Worm (Caenorhabditis elegans) whole organism, L4 larva: ENCODE results near the gene pie-1.

Source experiments
- D1046.2 ChIP-seq: fragments of 200-800 bp; sonication (Bioruptor generic); IDR thresholded peaks from 2 replicates; pipeline ENCODE4 v1.3.6; 2022; ENCODE audit warnings: missing genetic modification characterization, missing compliant biosample characterization
- F26F4.8 ChIP-seq: fragments of 200-800 bp; sonication (Bioruptor generic); conservative IDR thresholded peaks from 2 replicates; pipeline ENCODE4 v1.3.6; 2022; ENCODE audit warnings: missing genetic modification characterization, missing compliant biosample characterization
- Y105C5A.15 ChIP-seq: fragments of 200-800 bp; sonication (Bioruptor generic); IDR thresholded peaks from 2 replicates; pipeline ENCODE4 v1.3.6; 2022; ENCODE audit warnings: missing genetic modification characterization, missing compliant biosample characterization
- Y48G9A.11 ChIP-seq: fragments of 200-800 bp; sonication (Bioruptor generic); IDR thresholded peaks from 2 replicates; pipeline ENCODE4 v1.3.6; 2022; ENCODE audit warnings: missing genetic modification reagents, missing genetic modification characterization, missing compliant biosample characterization
- ZK546.5 ChIP-seq, 2 experiments: sonication (generic microtip); optimal IDR thresholded peaks; 2 replicates each; lab custom pipeline; 2017; ENCODE audit warnings: missing biosample characterization in 2 of 2, missing genetic modification characterization in 2 of 2
- aha-1 ChIP-seq: fragments of 150-350 bp; peaks from one replicate; lab custom pipeline; 2014; ENCODE audit warnings: missing biosample characterization, missing genetic modification characterization
- arid-1 ChIP-seq: fragments of 200-800 bp; sonication (Bioruptor generic); conservative IDR thresholded peaks from 2 replicates; pipeline ENCODE4 v1.3.6; 2022; ENCODE audit warnings: missing genetic modification reagents, missing genetic modification characterization, missing compliant biosample characterization
- ceh-28 ChIP-seq: fragments of 150-350 bp; optimal IDR thresholded peaks from 2 replicates; lab custom pipeline; 2014; ENCODE audit warnings: missing biosample characterization, missing genetic modification reagents, missing genetic modification characterization
- ceh-32 ChIP-seq: sonication (generic microtip); optimal IDR thresholded peaks from 2 replicates; lab custom pipeline; 2016; ENCODE audit warnings: mild to moderate bottlenecking, missing genetic modification characterization, missing compliant biosample characterization; ENCODE audit not compliant: poor library complexity
- ceh-44 ChIP-seq: fragments of 200-800 bp; sonication (Bioruptor generic); IDR thresholded peaks from 2 replicates; pipeline ENCODE4 v1.3.6; 2022; ENCODE audit warnings: missing genetic modification reagents, missing genetic modification characterization, missing compliant biosample characterization
- ceh-82 ChIP-seq: sonication (generic microtip); optimal IDR thresholded peaks from 2 replicates; lab custom pipeline; 2017; ENCODE audit warnings: missing biosample characterization, missing genetic modification characterization
- ctbp-1 ChIP-seq: fragments of 200-800 bp; sonication (Bioruptor generic); IDR thresholded peaks from 2 replicates; pipeline ENCODE4 v1.3.6; 2022; ENCODE audit warnings: missing genetic modification reagents, missing genetic modification characterization, missing compliant biosample characterization
- daf-12 ChIP-seq: fragments of 150-350 bp; optimal IDR thresholded peaks from 2 replicates; lab custom pipeline; 2014; ENCODE audit warnings: missing biosample characterization, missing genetic modification reagents, missing genetic modification characterization
- daf-19 ChIP-seq: fragments of 200-800 bp; sonication (Bioruptor generic); conservative IDR thresholded peaks from 2 replicates; pipeline ENCODE4 v1.3.6; 2022; ENCODE audit warnings: missing genetic modification characterization, missing compliant biosample characterization
- dmd-6 ChIP-seq: fragments of 200-800 bp; sonication (Bioruptor generic); IDR thresholded peaks from 2 replicates; pipeline ENCODE4 v1.3.6; 2022; ENCODE audit warnings: missing genetic modification reagents, missing genetic modification characterization, missing compliant biosample characterization
- dve-1 ChIP-seq: sonication (generic microtip); optimal IDR thresholded peaks from 2 replicates; lab custom pipeline; 2017; ENCODE audit warnings: antibody characterized with exemption, mild to moderate bottlenecking, missing genetic modification characterization, missing compliant biosample characterization; ENCODE audit not compliant: insufficient read depth
- egl-43 ChIP-seq: fragments of 200-800 bp; sonication (Bioruptor generic); IDR thresholded peaks from 2 replicates; pipeline ENCODE4 v1.3.6; 2022; ENCODE audit warnings: missing genetic modification reagents, missing genetic modification characterization, missing compliant biosample characterization
- fkh-10 ChIP-seq: fragments of 150-350 bp; optimal IDR thresholded peaks from 2 replicates; lab custom pipeline; 2014; ENCODE audit warnings: missing biosample characterization, missing genetic modification reagents, missing genetic modification characterization
- hif-1 ChIP-seq, 2 experiments: sonication (generic microtip); optimal IDR thresholded peaks; 2 replicates each; lab custom pipeline; 2016 to 2017; ENCODE audit warnings: missing compliant biosample characterization in 2 of 2, missing genetic modification characterization in 2 of 2, missing genetic modification reagents in 2 of 2, missing genotype in 2 of 2, mild to moderate bottlenecking in 1 of 2
- hlh-11 ChIP-seq: fragments of 200-800 bp; sonication (Bioruptor generic); optimal IDR thresholded peaks from 2 replicates; lab custom pipeline; 2018; ENCODE audit warnings: mild to moderate bottlenecking, missing genetic modification characterization, missing compliant biosample characterization
- hlh-30 ChIP-seq: sonication (generic microtip); optimal IDR thresholded peaks from 2 replicates; lab custom pipeline; 2017; ENCODE audit warnings: antibody characterized with exemption, mild to moderate bottlenecking, missing genetic modification characterization, missing compliant biosample characterization; ENCODE audit not compliant: insufficient read depth
- lin-1 ChIP-seq: fragments of 200-800 bp; sonication (Bioruptor generic); IDR thresholded peaks from 2 replicates; pipeline ENCODE4 v1.3.6; 2022; ENCODE audit warnings: missing genetic modification reagents, missing genetic modification characterization, missing compliant biosample characterization
- lin-13 ChIP-seq: fragments of 150-350 bp; optimal IDR thresholded peaks from 2 replicates; lab custom pipeline; 2014; ENCODE audit warnings: missing biosample characterization, missing genetic modification reagents, missing genetic modification characterization
- lin-15B ChIP-seq: fragments of 150-350 bp; sonication (generic microtip); optimal IDR thresholded peaks from 3 replicates; lab custom pipeline; 2014; ENCODE audit warnings: missing biosample characterization, missing genetic modification characterization
- lin-29 ChIP-seq: fragments of 200-800 bp; sonication (Bioruptor generic); IDR thresholded peaks from 2 replicates; pipeline ENCODE4 v1.3.6; 2022; ENCODE audit warnings: missing genetic modification reagents, missing genetic modification characterization, missing compliant biosample characterization
- lin-38 ChIP-seq: fragments of 200-800 bp; sonication (Bioruptor generic); IDR thresholded peaks from 2 replicates; pipeline ENCODE4 v1.3.6; 2022; ENCODE audit warnings: missing genetic modification reagents, missing genetic modification characterization, missing compliant biosample characterization
- lir-3 ChIP-seq: sonication (generic microtip); optimal IDR thresholded peaks from 2 replicates; lab custom pipeline; 2016; ENCODE audit warnings: mild to moderate bottlenecking, missing genetic modification characterization, missing compliant biosample characterization
- lsy-2 ChIP-seq, 2 experiments: fragments of 150-350 bp in 1 of 2; sonication (generic microtip) in 1 of 2; optimal IDR thresholded peaks; 2 replicates each; lab custom pipeline; 2014 to 2017; ENCODE audit warnings: missing biosample characterization in 2 of 2, missing genetic modification characterization in 2 of 2
- madf-5 ChIP-seq, 2 experiments: fragments of 200-800 bp; sonication (Bioruptor generic); IDR thresholded peaks; 2 replicates each; pipeline ENCODE4 v1.3.6; 2022; ENCODE audit warnings: missing compliant biosample characterization in 2 of 2, missing genetic modification characterization in 2 of 2
- madf-9 ChIP-seq: fragments of 200-800 bp; sonication (Bioruptor generic); conservative IDR thresholded peaks from 2 replicates; pipeline ENCODE4 v1.3.6; 2022; ENCODE audit warnings: missing genetic modification reagents, missing genetic modification characterization, missing compliant biosample characterization
- mdl-1 ChIP-seq, 2 experiments: fragments of 150-350 bp in 1 of 2; sonication (generic microtip) in 1 of 2; optimal IDR thresholded peaks; 2 replicates each; lab custom pipeline; 2014 to 2017; ENCODE audit warnings: missing biosample characterization in 2 of 2, missing genetic modification characterization in 2 of 2
- mes-2 ChIP-seq: sonication (generic microtip); optimal IDR thresholded peaks from 2 replicates; lab custom pipeline; 2016; ENCODE audit warnings: missing genotype, mild to moderate bottlenecking, missing genetic modification characterization, missing compliant biosample characterization; ENCODE audit not compliant: poor library complexity, severe bottlenecking
- nhr-11 ChIP-seq: fragments of 150-350 bp; optimal IDR thresholded peaks from 2 replicates; lab custom pipeline; 2014; ENCODE audit warnings: missing biosample characterization, missing genetic modification characterization
- nhr-25 ChIP-seq: sonication (generic microtip); optimal IDR thresholded peaks from 2 replicates; lab custom pipeline; 2017; ENCODE audit warnings: missing genetic modification characterization, mild to moderate bottlenecking, missing compliant biosample characterization, antibody characterized with exemption, moderate library complexity, borderline replicate concordance; ENCODE audit not compliant: insufficient read depth
- nhr-28 ChIP-seq: fragments of 150-350 bp; optimal IDR thresholded peaks from 2 replicates; lab custom pipeline; 2014; ENCODE audit warnings: missing biosample characterization, missing genetic modification characterization
- nhr-41 ChIP-seq: fragments of 200-800 bp; sonication (Bioruptor generic); IDR thresholded peaks from 2 replicates; pipeline ENCODE4 v1.3.6; 2022; ENCODE audit warnings: missing genetic modification reagents, missing genetic modification characterization, missing compliant biosample characterization
- nhr-42 ChIP-seq: fragments of 200-800 bp; sonication (Bioruptor generic); IDR thresholded peaks from 2 replicates; pipeline ENCODE4 v1.3.6; 2022; ENCODE audit warnings: missing genetic modification characterization, missing compliant biosample characterization
- nhr-77 ChIP-seq: fragments of 150-350 bp; optimal IDR thresholded peaks from 2 replicates; lab custom pipeline; 2014; ENCODE audit warnings: missing biosample characterization, missing genetic modification characterization
- rbr-2 ChIP-seq: sonication (generic microtip); optimal IDR thresholded peaks from 2 replicates; lab custom pipeline; 2016; ENCODE audit warnings: missing genotype, missing genetic modification characterization, missing compliant biosample characterization
- saeg-2 ChIP-seq: fragments of 200-800 bp; sonication (Bioruptor generic); IDR thresholded peaks from 2 replicates; pipeline ENCODE4 v1.3.6; 2022; ENCODE audit warnings: missing genetic modification reagents, missing genetic modification characterization, missing compliant biosample characterization
- spr-3 ChIP-seq: fragments of 200-800 bp; sonication (Bioruptor generic); optimal IDR thresholded peaks from 2 replicates; lab custom pipeline; 2018; ENCODE audit warnings: mild to moderate bottlenecking, missing genetic modification characterization, missing compliant biosample characterization
- tra-1 ChIP-seq: fragments of 200-800 bp; sonication (Bioruptor generic); IDR thresholded peaks from 2 replicates; pipeline ENCODE4 v1.3.6; 2022; ENCODE audit warnings: missing genetic modification reagents, missing genetic modification characterization, missing compliant biosample characterization
- unc-130 ChIP-seq: sonication (generic microtip); optimal IDR thresholded peaks from 2 replicates; lab custom pipeline; 2016; ENCODE audit warnings: missing genetic modification reagents, missing genetic modification characterization, missing compliant biosample characterization
- unc-39 ChIP-seq: sonication (generic microtip); optimal IDR thresholded peaks from 2 replicates; lab custom pipeline; 2017; ENCODE audit warnings: missing biosample characterization, missing genetic modification characterization
- unc-62 ChIP-seq, 3 experiments: fragments of 150-350 bp in 1 of 3; sonication (generic microtip); optimal IDR thresholded peaks in 2 of 3; peaks in 1 of 3; 1 replicate in 1 of 3; 2 replicates in 2 of 3; lab custom pipeline; 2014 to 2017; ENCODE audit warnings: missing biosample characterization in 3 of 3, missing genetic modification characterization in 3 of 3, missing genetic modification reagents in 3 of 3, missing genotype in 1 of 3
- vab-7 ChIP-seq: fragments of 200-800 bp; sonication (Bioruptor generic); IDR thresholded peaks from 2 replicates; pipeline ENCODE4 v1.3.6; 2022; ENCODE audit warnings: missing genetic modification reagents, missing genetic modification characterization, missing compliant biosample characterization
- zip-11 ChIP-seq: fragments of 200-800 bp; sonication (Bioruptor generic); IDR thresholded peaks from 2 replicates; pipeline ENCODE4 v1.3.6; 2022; ENCODE audit warnings: missing genetic modification characterization, missing compliant biosample characterization

pie-1 gene

ce11 chrIII:12398468-12398867, 28.2 kb upstream of the pie-1 start:
- peak in 1 of 2 experiments; percentile 55 for TF ChIP-seq unc-62 (GFP tag; optimal IDR thresholded peaks at IDR 0.05 in 1 of 2; lab: Kevin White, UChicago)
- TF ChIP-seq unc-62 (tag; optimal IDR thresholded peaks at IDR 0.05; lab: Kevin White, UChicago) = no peak
- peak; percentile 93 for TF ChIP-seq aha-1 (tag; lab: Kevin White, UChicago)
- TF ChIP-seq nhr-11 (tag; lab: Kevin White, UChicago) = no peak

- peak in 1 of 2 experiments; percentile 59; a peak in 1 of 4 replicates for TF ChIP-seq madf-5 (GFP tag; IDR thresholded peaks at IDR 0.05; lab: Robert Waterston, UW)
- peak; percentile 49; the same call in 1 of the 2 replicates for TF ChIP-seq Y48G9A.11 (GFP tag; lab: Robert Waterston, UW)
- peak; percentile 72 for TF ChIP-seq lin-38 (GFP tag; lab: Robert Waterston, UW)
- TF ChIP-seq daf-19 (GFP tag; lab: Robert Waterston, UW) = no peak
- peak; percentile 83 for TF ChIP-seq egl-43 (GFP tag; lab: Robert Waterston, UW)
- TF ChIP-seq nhr-25 (tag; lab: Kevin White, UChicago) = no peak
- no peak for TF ChIP-seq unc-130 (GFP tag; lab: Kevin White, UChicago)
- no peak for TF ChIP-seq nhr-41
- TF ChIP-seq ceh-44 (GFP tag; lab: Robert Waterston, UW) = no peak
- no peak for TF ChIP-seq lir-3 (tag; lab: Kevin White, UChicago)
- TF ChIP-seq Y105C5A.15 (GFP tag; lab: Robert Waterston, UW) = no peak
- peak; percentile 15 for TF ChIP-seq spr-3 (GFP tag; lab: Kevin White, UChicago)
- no peak for TF ChIP-seq mdl-1 (tag; optimal IDR thresholded peaks at IDR 0.05; lab: Kevin White, UChicago)
- TF ChIP-seq ZK546.5 (tag; optimal IDR thresholded peaks at IDR 0.05; lab: Kevin White, UChicago) = no peak
- TF ChIP-seq vab-7 (GFP tag; lab: Robert Waterston, UW) = peak; percentile 59
- peak; percentile 43; the same call in 1 of the 2 replicates for TF ChIP-seq madf-9 (GFP tag; lab: Robert Waterston, UW)
- TF ChIP-seq dve-1 = no peak
- TF ChIP-seq nhr-28 (tag; lab: Kevin White, UChicago) = no peak
- no peak for TF ChIP-seq daf-12 (tag; lab: Kevin White, UChicago)
- TF ChIP-seq hif-1 (tag; optimal IDR thresholded peaks at IDR 0.05; lab: Kevin White, UChicago) = no peak
- peak; percentile 33 for TF ChIP-seq rbr-2 (tag; lab: Kevin White, UChicago)
- TF ChIP-seq hlh-11 = no peak
- no peak for TF ChIP-seq lsy-2 (tag; optimal IDR thresholded peaks at IDR 0.05; lab: Kevin White, UChicago)
- no peak for TF ChIP-seq nhr-77 (tag; lab: Kevin White, UChicago)
- no peak for TF ChIP-seq fkh-10 (GFP tag; lab: Kevin White, UChicago)
- TF ChIP-seq unc-39 = no peak
- TF ChIP-seq arid-1 (GFP tag; lab: Robert Waterston, UW) = peak; percentile 59; the same call in 1 of the 2 replicates
- TF ChIP-seq F26F4.8 (GFP tag; lab: Robert Waterston, UW) = peak; percentile 63; the same call in 1 of the 2 replicates
- TF ChIP-seq unc-62 (GFP tag; optimal IDR thresholded peaks at IDR 0.05 in 1 of 2; lab: Kevin White, UChicago) = peak in 1 of 2 experiments; percentile 62
- no peak for TF ChIP-seq unc-62 (tag; optimal IDR thresholded peaks at IDR 0.05; lab: Kevin White, UChicago)
- TF ChIP-seq hlh-30 = peak; percentile 4
- TF ChIP-seq mes-2 (tag; lab: Kevin White, UChicago) = peak; percentile 61
- peak; percentile 25; the same call in 1 of the 2 replicates for TF ChIP-seq dmd-6
- TF ChIP-seq zip-11 = no peak
- 0 out of 2 replicates have a peak, but pooled peaks have one; percentile 16 for TF ChIP-seq lin-29 (GFP tag; lab: Robert Waterston, UW)
- 0 out of 2 replicates have a peak, but pooled peaks have one; percentile 7 for TF ChIP-seq nhr-42 (GFP tag; lab: Robert Waterston, UW)
- no peak for TF ChIP-seq lin-15B (tag; lab: Kevin White, UChicago)
- 0 out of 2 replicates have a peak, but pooled peaks have one; percentile 22 for TF ChIP-seq tra-1 (GFP tag; lab: Robert Waterston, UW)
- no peak for TF ChIP-seq ceh-28
- TF ChIP-seq lin-1 = no peak
- TF ChIP-seq saeg-2 (GFP tag; lab: Robert Waterston, UW) = no peak
- no peak for TF ChIP-seq ceh-82 (tag; lab: Kevin White, UChicago)
- no peak for TF ChIP-seq lin-13 (GFP tag; lab: Kevin White, UChicago)
- TF ChIP-seq ceh-32 = no peak
- TF ChIP-seq ctbp-1 (GFP tag; lab: Robert Waterston, UW) = peak; percentile 55; the same call in 1 of the 2 replicates
- 0 out of 2 replicates have a peak, but pooled peaks have one; percentile 56 for TF ChIP-seq D1046.2 (GFP tag; lab: Robert Waterston, UW)
These were observed 27.0 kb upstream of the pie-1 start for ce11 chrIII:12399709-12400108.
